ENCODE assay signal across 3 worm cellular contexts in genomic region chrIV:11821591-11822361, ce11.
TF ChIP-seq lines count a peak whose summit lies in the region.

par-5 (minus strand) TSS chrIV:11821924.
M117.3 (plus strand) TSS chrIV:11822206.

TF ChIP-seq in whole organism, L2 larva, 48 proteins besides CTCF, POLR2A, EP300 and RAD21 (continued from another document):
- TF ChIP-seq nhr-21 (tag; optimal IDR thresholded peaks at IDR 0.05; lab: Kevin White, UChicago) (peak; percentile 39), R02D3.7 (tag; optimal IDR thresholded peaks at IDR 0.05; lab: Kevin White, UChicago) (no peak), dmd-4 (tag; optimal IDR thresholded peaks at IDR 0.05; lab: Kevin White, UChicago) (no peak), mab-5 (tag; optimal IDR thresholded peaks at IDR 0.05; lab: Kevin White, UChicago) (peak; percentile 21), fos-1 (tag; optimal IDR thresholded peaks at IDR 0.05; lab: Kevin White, UChicago) (peak; percentile 74), egl-27 (tag; optimal IDR thresholded peaks at IDR 0.05; lab: Kevin White, UChicago) (peak; percentile 31), nhr-11 (tag; optimal IDR thresholded peaks at IDR 0.05; lab: Kevin White, UChicago) (no peak), crh-2 (tag; optimal IDR thresholded peaks at IDR 0.05; lab: Kevin White, UChicago) (peak; percentile 81), sma-9 (GFP tag; optimal IDR thresholded peaks at IDR 0.05; lab: Kevin White, UChicago) (peak; percentile 82), sma-9 (tag; optimal IDR thresholded peaks at IDR 0.05; lab: Kevin White, UChicago) (no peak), aly-2 (tag; optimal IDR thresholded peaks at IDR 0.05; lab: Kevin White, UChicago) (no peak), unc-55 (GFP tag; optimal IDR thresholded peaks at IDR 0.05; lab: Kevin White, UChicago) (peak; percentile 68), gmeb-1 (tag; optimal IDR thresholded peaks at IDR 0.05; lab: Kevin White, UChicago) (peak; percentile 20)

TF ChIP-seq in whole organism, L4 larva, 104 proteins besides CTCF, POLR2A, EP300 and RAD21 (continued from another document and continues in another):
- TF ChIP-seq dmd-9 (GFP tag; IDR thresholded peaks at IDR 0.05; lab: Robert Waterston, UW): no peak
- TF ChIP-seq hlh-11 (tag; optimal IDR thresholded peaks at IDR 0.05; lab: Kevin White, UChicago): peak; percentile 92
- no peak for TF ChIP-seq ceh-82 (tag; optimal IDR thresholded peaks at IDR 0.05; lab: Kevin White, UChicago)
- no peak for TF ChIP-seq duxl-1 (tag; optimal IDR thresholded peaks at IDR 0.05; lab: Kevin White, UChicago; ENCODE audit: poor library complexity)
- TF ChIP-seq T26A8.4 (GFP tag; IDR thresholded peaks at IDR 0.05; lab: Robert Waterston, UW): peak; percentile 53
- TF ChIP-seq unc-130 (GFP tag; optimal IDR thresholded peaks at IDR 0.05; lab: Kevin White, UChicago): no peak
- peak; percentile 81 for TF ChIP-seq mxl-3 (GFP tag; optimal IDR thresholded peaks at IDR 0.05; lab: Kevin White, UChicago)
- no peak for TF ChIP-seq ztf-7 (tag; optimal IDR thresholded peaks at IDR 0.05; lab: Kevin White, UChicago)
- no peak for TF ChIP-seq gei-8 (GFP tag; optimal IDR thresholded peaks at IDR 0.05; lab: Kevin White, UChicago)
- peak; percentile 90 for TF ChIP-seq dve-1 (tag; optimal IDR thresholded peaks at IDR 0.05; lab: Kevin White, UChicago; ENCODE audit: insufficient read depth)
- 0 out of 2 replicates have a peak, but pooled peaks have one; percentile 6 for TF ChIP-seq php-3 (GFP tag; IDR thresholded peaks at IDR 0.05; lab: Robert Waterston, UW)
- no peak for TF ChIP-seq F49E8.2 (tag; optimal IDR thresholded peaks at IDR 0.05; lab: Kevin White, UChicago; ENCODE audit: borderline replicate concordance)
- no peak for TF ChIP-seq unc-39 (tag; optimal IDR thresholded peaks at IDR 0.05; lab: Kevin White, UChicago)
- no peak for TF ChIP-seq nhr-76 (tag; optimal IDR thresholded peaks at IDR 0.05; lab: Kevin White, UChicago)
- peak in 1 of 2 experiments; percentile 80 for TF ChIP-seq lsy-2 (tag; optimal IDR thresholded peaks at IDR 0.05; lab: Kevin White, UChicago)
- no peak for TF ChIP-seq lir-3 (tag; optimal IDR thresholded peaks at IDR 0.05; lab: Kevin White, UChicago)
- no peak for TF ChIP-seq nhr-111 (GFP tag; optimal IDR thresholded peaks at IDR 0.05; lab: Kevin White, UChicago)
- TF ChIP-seq hlh-30 (tag; optimal IDR thresholded peaks at IDR 0.05; lab: Kevin White, UChicago; ENCODE audit: insufficient read depth): peak; percentile 98
- TF ChIP-seq hif-1 (tag; optimal IDR thresholded peaks at IDR 0.05; lab: Kevin White, UChicago): peak in 1 of 2 experiments; percentile 80
- peak; percentile 54 to 94 for TF ChIP-seq mdl-1 (tag; optimal IDR thresholded peaks at IDR 0.05; lab: Kevin White, UChicago)
- TF ChIP-seq zip-2 (tag; optimal IDR thresholded peaks at IDR 0.05; lab: Kevin White, UChicago): no peak
- no peak; the same call in 1 of the 2 replicates for TF ChIP-seq madf-9 (GFP tag; conservative IDR thresholded peaks at IDR 0.05; lab: Robert Waterston, UW)
- 0 out of 2 replicates have a peak, but pooled peaks have one; percentile 7 for TF ChIP-seq lin-29 (GFP tag; IDR thresholded peaks at IDR 0.05; lab: Robert Waterston, UW)
- no peak for TF ChIP-seq zip-11 (GFP tag; IDR thresholded peaks at IDR 0.05; lab: Robert Waterston, UW)
- peak; percentile 63 for TF ChIP-seq vab-7 (GFP tag; IDR thresholded peaks at IDR 0.05; lab: Robert Waterston, UW)
- 0 out of 2 replicates have a peak, but pooled peaks have one; percentile 43 for TF ChIP-seq saeg-2 (GFP tag; IDR thresholded peaks at IDR 0.05; lab: Robert Waterston, UW)
- TF ChIP-seq arid-1 (GFP tag; conservative IDR thresholded peaks at IDR 0.05; lab: Robert Waterston, UW): peak; percentile 11; the same call in 1 of the 2 replicates
- peak; percentile 83 for TF ChIP-seq nhr-28 (tag; optimal IDR thresholded peaks at IDR 0.05; lab: Kevin White, UChicago)
- no peak for TF ChIP-seq nhr-41 (GFP tag; IDR thresholded peaks at IDR 0.05; lab: Robert Waterston, UW)
- peak; percentile 29 for TF ChIP-seq nhr-102 (tag; optimal IDR thresholded peaks at IDR 0.05; lab: Kevin White, UChicago)
- peak; percentile 65 for TF ChIP-seq set-16 (GFP tag; IDR thresholded peaks at IDR 0.05; lab: Robert Waterston, UW)
- TF ChIP-seq nhr-237 (tag; optimal IDR thresholded peaks at IDR 0.05; lab: Kevin White, UChicago): no peak
- TF ChIP-seq nhr-11 (tag; optimal IDR thresholded peaks at IDR 0.05; lab: Kevin White, UChicago): peak; percentile 76
- peak; percentile 87 for TF ChIP-seq aha-1 (tag; lab: Kevin White, UChicago)
- no peak for TF ChIP-seq spr-1 (tag; optimal IDR thresholded peaks at IDR 0.05; lab: Kevin White, UChicago)
- TF ChIP-seq dmd-8 (GFP tag; IDR thresholded peaks at IDR 0.05; lab: Robert Waterston, UW): no peak
- TF ChIP-seq fos-1 (tag; optimal IDR thresholded peaks at IDR 0.05; lab: Kevin White, UChicago): no peak
- peak; percentile 63 for TF ChIP-seq mes-2 (tag; optimal IDR thresholded peaks at IDR 0.05; lab: Kevin White, UChicago; ENCODE audit: poor library complexity, severe bottlenecking)
- peak; percentile 71; the same call in 1 of the 2 replicates for TF ChIP-seq F44E2.7 (GFP tag; IDR thresholded peaks at IDR 0.05; lab: Robert Waterston, UW)
- no peak for TF ChIP-seq ceh-62 (tag; optimal IDR thresholded peaks at IDR 0.05; lab: Kevin White, UChicago)
- peak; percentile 68 for TF ChIP-seq ceh-28 (tag; optimal IDR thresholded peaks at IDR 0.05; lab: Kevin White, UChicago)
- peak; percentile 10; the same call in 1 of the 2 replicates for TF ChIP-seq mxl-2 (GFP tag; conservative IDR thresholded peaks at IDR 0.05; lab: Robert Waterston, UW)
- peak; percentile 59; the same call in 1 of the 2 replicates for TF ChIP-seq snpc-1.2 (GFP tag; IDR thresholded peaks at IDR 0.05; lab: Robert Waterston, UW)
- no peak for TF ChIP-seq Y48G9A.11 (GFP tag; IDR thresholded peaks at IDR 0.05; lab: Robert Waterston, UW)
- TF ChIP-seq ceh-44 (GFP tag; IDR thresholded peaks at IDR 0.05; lab: Robert Waterston, UW): no peak
- TF ChIP-seq nhr-48 (tag; optimal IDR thresholded peaks at IDR 0.05; lab: Kevin White, UChicago): peak; percentile 48
- TF ChIP-seq lin-15B (tag; optimal IDR thresholded peaks at IDR 0.05; lab: Kevin White, UChicago): no peak
- peak; percentile 81 for TF ChIP-seq hmg-1.1 (GFP tag; IDR thresholded peaks at IDR 0.05; lab: Robert Waterston, UW)
- TF ChIP-seq skn-1 (tag; optimal IDR thresholded peaks at IDR 0.05; lab: Kevin White, UChicago): no peak
- peak; percentile 51 for TF ChIP-seq lin-13 (GFP tag; optimal IDR thresholded peaks at IDR 0.05; lab: Kevin White, UChicago)
- TF ChIP-seq dpl-1 (GFP tag; optimal IDR thresholded peaks at IDR 0.05; lab: Kevin White, UChicago): peak; percentile 62
- peak; percentile 78 for TF ChIP-seq mep-1 (tag; optimal IDR thresholded peaks at IDR 0.05; lab: Kevin White, UChicago)
- TF ChIP-seq D1046.2 (GFP tag; IDR thresholded peaks at IDR 0.05; lab: Robert Waterston, UW): no peak
- TF ChIP-seq ZK337.2 (GFP tag; IDR thresholded peaks at IDR 0.05; lab: Robert Waterston, UW): no peak
- peak; percentile 43 for TF ChIP-seq F37D6.2 (tag; optimal IDR thresholded peaks at IDR 0.05; lab: Kevin White, UChicago)
- peak; percentile 86 for TF ChIP-seq dmd-6 (GFP tag; IDR thresholded peaks at IDR 0.05; lab: Robert Waterston, UW)
- peak; percentile 65 for TF ChIP-seq T20F7.1 (GFP tag; optimal IDR thresholded peaks at IDR 0.05; lab: Kevin White, UChicago)
- no peak for TF ChIP-seq zfp-2 (tag; optimal IDR thresholded peaks at IDR 0.05; lab: Kevin White, UChicago)
- no peak for TF ChIP-seq nhr-42 (GFP tag; IDR thresholded peaks at IDR 0.05; lab: Robert Waterston, UW)

TF ChIP-seq in whole organism, late embryonic, 69 proteins besides CTCF, POLR2A, EP300 and RAD21 (continued from another document):
- TF ChIP-seq ceh-22 (tag; optimal IDR thresholded peaks at IDR 0.05; lab: Kevin White, UChicago) (no peak), unc-55 (GFP tag; optimal IDR thresholded peaks at IDR 0.05; lab: Kevin White, UChicago) (no peak), ceh-18 (tag; optimal IDR thresholded peaks at IDR 0.05; lab: Kevin White, UChicago) (no peak), T23F11.4 (GFP tag; optimal IDR thresholded peaks at IDR 0.05; lab: Kevin White, UChicago) (no peak), ceh-9 (tag; optimal IDR thresholded peaks at IDR 0.05; lab: Kevin White, UChicago) (no peak), mec-3 (tag; optimal IDR thresholded peaks at IDR 0.05; lab: Kevin White, UChicago; ENCODE audit: borderline replicate concordance) (no peak), hlh-8 (tag; optimal IDR thresholded peaks at IDR 0.05; lab: Kevin White, UChicago) (peak; percentile 1), fkh-10 (GFP tag; optimal IDR thresholded peaks at IDR 0.05; lab: Kevin White, UChicago) (no peak), ceh-30 (tag; optimal IDR thresholded peaks at IDR 0.05; lab: Kevin White, UChicago) (no peak), unc-86 (tag; optimal IDR thresholded peaks at IDR 0.05; lab: Kevin White, UChicago) (no peak), ceh-6 (GFP tag; optimal IDR thresholded peaks at IDR 0.05; lab: Kevin White, UChicago) (no peak), ttx-3 (tag; optimal IDR thresholded peaks at IDR 0.05; lab: Kevin White, UChicago) (no peak), tbx-2 (tag; optimal IDR thresholded peaks at IDR 0.05; lab: Kevin White, UChicago) (peak; percentile 36), ceh-34 (tag; optimal IDR thresholded peaks at IDR 0.05; lab: Kevin White, UChicago) (peak; percentile 15), ztf-16 (tag; optimal IDR thresholded peaks at IDR 0.05; lab: Kevin White, UChicago) (no peak), nhr-11 (tag; optimal IDR thresholded peaks at IDR 0.05; lab: Kevin White, UChicago) (no peak), rnt-1 (tag; optimal IDR thresholded peaks at IDR 0.05; lab: Kevin White, UChicago) (no peak), unc-42 (tag; optimal IDR thresholded peaks at IDR 0.05; lab: Kevin White, UChicago) (peak; percentile 80), tbx-7 (tag; optimal IDR thresholded peaks at IDR 0.05; lab: Kevin White, UChicago) (no peak), F13H6.1 (tag; optimal IDR thresholded peaks at IDR 0.05; lab: Kevin White, UChicago) (no peak), elt-2 (tag; optimal IDR thresholded peaks at IDR 0.05; lab: Kevin White, UChicago) (peak; percentile 1), pqm-1 (tag; optimal IDR thresholded peaks at IDR 0.05; lab: Kevin White, UChicago) (peak; percentile 20), odd-2 (tag; optimal IDR thresholded peaks at IDR 0.05; lab: Kevin White, UChicago) (no peak), K09A11.1 (tag; optimal IDR thresholded peaks at IDR 0.05; lab: Kevin White, UChicago; ENCODE audit: insufficient read depth) (no peak), nhr-232 (tag; optimal IDR thresholded peaks at IDR 0.05; lab: Kevin White, UChicago) (no peak), ceh-24 (tag; optimal IDR thresholded peaks at IDR 0.05; lab: Kevin White, UChicago) (no peak), npax-4 (tag; optimal IDR thresholded peaks at IDR 0.05; lab: Kevin White, UChicago) (no peak), C38D4.7 (GFP tag; optimal IDR thresholded peaks at IDR 0.05; lab: Kevin White, UChicago) (no peak), lim-6 (tag; optimal IDR thresholded peaks at IDR 0.05; lab: Kevin White, UChicago) (no peak), pat-9 (tag; optimal IDR thresholded peaks at IDR 0.05; lab: Kevin White, UChicago) (no peak), syd-9 (tag; optimal IDR thresholded peaks at IDR 0.05; lab: Kevin White, UChicago) (peak; percentile 2), hlh-13 (GFP tag; optimal IDR thresholded peaks at IDR 0.05; lab: Kevin White, UChicago) (no peak), ceh-31 (tag; optimal IDR thresholded peaks at IDR 0.05; lab: Kevin White, UChicago) (peak; percentile 79), fkh-6 (tag; optimal IDR thresholded peaks at IDR 0.05; lab: Kevin White, UChicago) (no peak), elt-4 (tag; optimal IDR thresholded peaks at IDR 0.05; lab: Kevin White, UChicago) (no peak), C08G9.2 (tag; optimal IDR thresholded peaks at IDR 0.05; lab: Kevin White, UChicago) (no peak), pax-1 (tag; optimal IDR thresholded peaks at IDR 0.05; lab: Kevin White, UChicago) (no peak), ceh-19 (GFP tag; optimal IDR thresholded peaks at IDR 0.05; lab: Kevin White, UChicago) (no peak), pag-3 (tag; optimal IDR thresholded peaks at IDR 0.05; lab: Kevin White, UChicago; ENCODE audit: borderline replicate concordance) (no peak), ref-2 (tag; optimal IDR thresholded peaks at IDR 0.05; lab: Kevin White, UChicago) (peak; percentile 49), sox-2 (GFP tag; IDR thresholded peaks at IDR 0.05; lab: Robert Waterston, UW) (no peak), sox-4 (tag; optimal IDR thresholded peaks at IDR 0.05; lab: Kevin White, UChicago) (no peak), madf-2 (tag; optimal IDR thresholded peaks at IDR 0.05; lab: Kevin White, UChicago) (peak; percentile 19)
